Worm (Caenorhabditis elegans) whole organism, young adult: ENCODE measurements around the gene F26F12.4.

Experiments
- B0035.1 ChIP-seq: sonication (generic microtip); optimal IDR thresholded peaks from 2 replicates; lab custom pipeline; 2016; ENCODE audit warnings: missing genetic modification characterization, mild to moderate bottlenecking, missing compliant biosample characterization, missing genotype, missing genetic modification reagents
- F37B4.10 ChIP-seq: fragments of 200-800 bp; sonication (Bioruptor generic); IDR thresholded peaks from 2 replicates; pipeline ENCODE4 v1.3.6; 2022; ENCODE audit warnings: missing genetic modification characterization, missing compliant biosample characterization
- K11D2.4 ChIP-seq: fragments of 200-800 bp; sonication (Bioruptor generic); IDR thresholded peaks from 2 replicates; pipeline ENCODE4 v1.3.6; 2022; ENCODE audit warnings: missing genetic modification reagents, missing genetic modification characterization, missing compliant biosample characterization
- K12H6.12 ChIP-seq: fragments of 200-800 bp; sonication (Bioruptor generic); optimal IDR thresholded peaks from 2 replicates; lab custom pipeline; 2018; ENCODE audit warnings: mild to moderate bottlenecking, missing genetic modification characterization, missing compliant biosample characterization
- Y53G8AR.9 ChIP-seq: fragments of 200-800 bp; sonication (Bioruptor generic); conservative IDR thresholded peaks from 2 replicates; pipeline ENCODE4 v1.3.6; 2022; ENCODE audit warnings: missing genetic modification reagents, missing genetic modification characterization, missing compliant biosample characterization
- Y56A3A.18 ChIP-seq: fragments of 200-800 bp; sonication (Bioruptor generic); IDR thresholded peaks from 2 replicates; pipeline ENCODE4 v1.3.6; 2022; ENCODE audit warnings: missing genetic modification reagents, missing genetic modification characterization, missing compliant biosample characterization
- Y67H2A.10 ChIP-seq: fragments of 200-800 bp; sonication (Bioruptor generic); conservative IDR thresholded peaks from 2 replicates; pipeline ENCODE4 v1.3.6; 2022; ENCODE audit warnings: missing genetic modification reagents, missing genetic modification characterization, missing compliant biosample characterization
- Y79H2A.3 ChIP-seq: fragments of 200-800 bp; sonication (Bioruptor generic); conservative IDR thresholded peaks from 2 replicates; pipeline ENCODE4 v1.3.6; 2022; ENCODE audit warnings: missing genetic modification reagents, missing genetic modification characterization, missing compliant biosample characterization
- atf-7 ChIP-seq: sonication (generic microtip); optimal IDR thresholded peaks from 2 replicates; lab custom pipeline; 2017; ENCODE audit warnings: mild to moderate bottlenecking, missing genetic modification characterization, missing compliant biosample characterization
- attf-3 ChIP-seq: fragments of 200-800 bp; sonication (Bioruptor generic); conservative IDR thresholded peaks from 2 replicates; pipeline ENCODE4 v1.3.6; 2022; ENCODE audit warnings: missing genetic modification reagents, missing genetic modification characterization, missing compliant biosample characterization
- attf-5 ChIP-seq: fragments of 200-800 bp; sonication (Bioruptor generic); optimal IDR thresholded peaks from 2 replicates; lab custom pipeline; 2018; ENCODE audit warnings: mild to moderate bottlenecking, missing genetic modification characterization, missing compliant biosample characterization
- ccch-3 ChIP-seq: fragments of 200-800 bp; sonication (Bioruptor generic); optimal IDR thresholded peaks from 2 replicates; lab custom pipeline; 2018; ENCODE audit warnings: mild to moderate bottlenecking, missing genetic modification characterization, missing compliant biosample characterization
- cebp-2 ChIP-seq: fragments of 200-800 bp; sonication (Bioruptor generic); IDR thresholded peaks from 2 replicates; pipeline ENCODE4 v1.3.6; 2022; ENCODE audit warnings: missing genetic modification characterization, missing compliant biosample characterization
- ceh-27 ChIP-seq: fragments of 200-800 bp; sonication (Bioruptor generic); optimal IDR thresholded peaks from 2 replicates; lab custom pipeline; 2018; ENCODE audit warnings: mild to moderate bottlenecking, missing genetic modification characterization, moderate library complexity, missing compliant biosample characterization
- chd-7 ChIP-seq: sonication (generic microtip); optimal IDR thresholded peaks from 2 replicates; lab custom pipeline; 2016; ENCODE audit warnings: mild to moderate bottlenecking, missing genetic modification characterization, moderate library complexity, missing compliant biosample characterization
- egrh-3 ChIP-seq: fragments of 200-800 bp; sonication (Bioruptor generic); IDR thresholded peaks from 2 replicates; pipeline ENCODE4 v1.3.6; 2022; ENCODE audit warnings: missing genetic modification reagents, missing genetic modification characterization, missing compliant biosample characterization
- ekl-4 ChIP-seq: fragments of 200-800 bp; sonication (Bioruptor generic); IDR thresholded peaks from 2 replicates; pipeline ENCODE4 v1.3.6; 2022; ENCODE audit warnings: missing genetic modification reagents, missing genetic modification characterization, missing compliant biosample characterization
- ets-4 ChIP-seq: fragments of 200-800 bp; sonication (Bioruptor generic); optimal IDR thresholded peaks from 2 replicates; lab custom pipeline; 2018; ENCODE audit warnings: mild to moderate bottlenecking, missing genetic modification characterization, missing compliant biosample characterization
- hlh-26 ChIP-seq: fragments of 200-800 bp; sonication (Bioruptor generic); conservative IDR thresholded peaks from 2 replicates; pipeline ENCODE4 v1.3.6; 2022; ENCODE audit warnings: missing genetic modification reagents, missing genetic modification characterization, missing compliant biosample characterization
- hmg-1.2 ChIP-seq: fragments of 200-800 bp; sonication (Bioruptor generic); IDR thresholded peaks from 2 replicates; pipeline ENCODE4 v1.3.6; 2022; ENCODE audit warnings: missing genetic modification reagents, missing genetic modification characterization, missing compliant biosample characterization
- hmg-20 ChIP-seq: fragments of 200-800 bp; sonication (Bioruptor generic); IDR thresholded peaks from 2 replicates; pipeline ENCODE4 v1.3.6; 2022; ENCODE audit warnings: missing genetic modification reagents, missing genetic modification characterization, missing compliant biosample characterization
- lag-1 ChIP-seq: fragments of 200-800 bp; sonication (Bioruptor generic); IDR thresholded peaks from 2 replicates; pipeline ENCODE4 v1.3.6; 2022; ENCODE audit warnings: missing genetic modification reagents, missing genetic modification characterization, missing compliant biosample characterization
- lin-26 ChIP-seq: fragments of 200-800 bp; sonication (Bioruptor generic); IDR thresholded peaks from 2 replicates; pipeline ENCODE4 v1.3.6; 2022; ENCODE audit warnings: missing genetic modification reagents, missing genetic modification characterization, missing compliant biosample characterization
- lin-35 ChIP-seq, 3 experiments: fragments of 150-350 bp in 2 of 3; sonication (generic microtip) in 1 of 3; optimal IDR thresholded peaks; 2 replicates each; lab custom pipeline; 2014 to 2018; ENCODE audit warnings: missing biosample characterization in 3 of 3, missing genetic modification characterization in 3 of 3, missing genetic modification reagents in 3 of 3
- lin-40 ChIP-seq: sonication (generic microtip); optimal IDR thresholded peaks from 2 replicates; lab custom pipeline; 2016; ENCODE audit warnings: missing genetic modification characterization, mild to moderate bottlenecking, missing compliant biosample characterization, missing genotype, missing genetic modification reagents
- madf-10 ChIP-seq: sonication (generic microtip); optimal IDR thresholded peaks from 2 replicates; lab custom pipeline; 2016; ENCODE audit warnings: mild to moderate bottlenecking, missing genetic modification characterization, missing compliant biosample characterization
- madf-3 ChIP-seq: fragments of 200-800 bp; sonication (Bioruptor generic); IDR thresholded peaks from 2 replicates; pipeline ENCODE4 v1.3.6; 2022; ENCODE audit warnings: missing genetic modification reagents, missing genetic modification characterization, missing compliant biosample characterization
- madf-8 ChIP-seq: fragments of 200-800 bp; sonication (Bioruptor generic); conservative IDR thresholded peaks from 2 replicates; pipeline ENCODE4 v1.3.6; 2022; ENCODE audit warnings: missing genetic modification reagents, missing genetic modification characterization, missing compliant biosample characterization
- mcd-1 ChIP-seq: fragments of 200-800 bp; sonication (Bioruptor generic); IDR thresholded peaks from 2 replicates; pipeline ENCODE4 v1.3.6; 2022; ENCODE audit warnings: missing genetic modification reagents, missing genetic modification characterization, missing compliant biosample characterization
- mes-4 ChIP-seq: sonication (generic microtip); optimal IDR thresholded peaks from 2 replicates; lab custom pipeline; 2016; ENCODE audit warnings: missing genotype, missing genetic modification characterization, missing compliant biosample characterization
- nfyb-1 ChIP-seq: fragments of 200-800 bp; sonication (Bioruptor generic); IDR thresholded peaks from 2 replicates; pipeline ENCODE4 v1.3.6; 2022; ENCODE audit warnings: missing genetic modification reagents, missing genetic modification characterization, missing compliant biosample characterization
- nhr-27 ChIP-seq: fragments of 200-800 bp; sonication (Bioruptor generic); optimal IDR thresholded peaks from 2 replicates; lab custom pipeline; 2018; ENCODE audit warnings: mild to moderate bottlenecking, missing genetic modification characterization, moderate library complexity, missing compliant biosample characterization
- nhr-80 ChIP-seq: sonication (generic microtip); optimal IDR thresholded peaks from 2 replicates; lab custom pipeline; 2016; ENCODE audit warnings: missing genetic modification characterization, missing compliant biosample characterization
- nhr-90 ChIP-seq: sonication (generic microtip); optimal IDR thresholded peaks from 2 replicates; lab custom pipeline; 2016; ENCODE audit warnings: missing genotype, mild to moderate bottlenecking, missing genetic modification characterization, missing compliant biosample characterization
- pbrm-1 ChIP-seq: fragments of 200-800 bp; sonication (Bioruptor generic); IDR thresholded peaks from 2 replicates; pipeline ENCODE4 v1.3.6; 2022; ENCODE audit warnings: missing genetic modification reagents, missing genetic modification characterization, missing compliant biosample characterization
- rcor-1 ChIP-seq: fragments of 200-800 bp; sonication (Bioruptor generic); IDR thresholded peaks from 2 replicates; pipeline ENCODE4 v1.3.6; 2022; ENCODE audit warnings: missing genetic modification reagents, missing genetic modification characterization, missing compliant biosample characterization
- repo-1 ChIP-seq: sonication (generic microtip); optimal IDR thresholded peaks from 2 replicates; lab custom pipeline; 2017; ENCODE audit warnings: mild to moderate bottlenecking, missing genetic modification characterization, missing compliant biosample characterization
- somi-1 ChIP-seq: fragments of 200-800 bp; sonication (Bioruptor generic); optimal IDR thresholded peaks from 2 replicates; lab custom pipeline; 2018; ENCODE audit warnings: mild to moderate bottlenecking, missing genetic modification characterization, missing compliant biosample characterization
- tbx-9 ChIP-seq: sonication (generic microtip); optimal IDR thresholded peaks from 2 replicates; lab custom pipeline; 2016; ENCODE audit warnings: borderline replicate concordance, missing genetic modification characterization, inconsistent platforms, missing compliant biosample characterization
- zfh-2 ChIP-seq: fragments of 200-800 bp; sonication (Bioruptor generic); conservative IDR thresholded peaks from 2 replicates; pipeline ENCODE4 v1.3.6; 2022; ENCODE audit warnings: missing genetic modification reagents, missing genetic modification characterization, missing compliant biosample characterization
- ztf-18 ChIP-seq: sonication (generic microtip); optimal IDR thresholded peaks from 2 replicates; lab custom pipeline; 2016; ENCODE audit warnings: missing genotype, mild to moderate bottlenecking, missing genetic modification characterization, missing compliant biosample characterization
- ztf-25 ChIP-seq: fragments of 200-800 bp; sonication (Bioruptor generic); IDR thresholded peaks from 2 replicates; pipeline ENCODE4 v1.3.6; 2022; ENCODE audit warnings: missing genetic modification reagents, missing genetic modification characterization, missing compliant biosample characterization
- ztf-28 ChIP-seq: fragments of 200-800 bp; sonication (Bioruptor generic); IDR thresholded peaks from 2 replicates; pipeline ENCODE4 v1.3.6; 2022; ENCODE audit warnings: missing genetic modification reagents, missing genetic modification characterization, missing compliant biosample characterization
- ztf-3 ChIP-seq: fragments of 200-800 bp; sonication (Bioruptor generic); optimal IDR thresholded peaks from 2 replicates; lab custom pipeline; 2018; ENCODE audit warnings: mild to moderate bottlenecking, missing genetic modification characterization, missing compliant biosample characterization
- ztf-6 ChIP-seq: fragments of 200-800 bp; sonication (Bioruptor generic); IDR thresholded peaks from 2 replicates; pipeline ENCODE4 v1.3.6; 2022; ENCODE audit warnings: missing genetic modification reagents, missing genetic modification characterization, missing compliant biosample characterization

Gene F26F12.4

ce11 chrV:5844349-5844760 is 24.8 kb downstream of the F26F12.4 start (continued):
- TF ChIP-seq K12H6.12 (peak; percentile 17), lin-26 (GFP tag; lab: Robert Waterston, UW) (peak; percentile 52; the same call in 1 of the 2 replicates), attf-3 (no peak), nfyb-1 (GFP tag; lab: Robert Waterston, UW) (peak; percentile 70), B0035.1 (tag; lab: Kevin White, UChicago) (no peak), hmg-1.2 (GFP tag; lab: Robert Waterston, UW) (peak; percentile 20; the same call in 1 of the 2 replicates), lin-40 (tag; lab: Kevin White, UChicago) (peak; percentile 74), ceh-27 (GFP tag; lab: Kevin White, UChicago) (peak; percentile 58), chd-7 (tag; lab: Kevin White, UChicago) (peak; percentile 51), pbrm-1 (GFP tag; lab: Robert Waterston, UW) (0 out of 2 replicates have a peak, but pooled peaks have one; percentile 48), hmg-20 (GFP tag; lab: Robert Waterston, UW) (no peak), Y56A3A.18 (GFP tag; lab: Robert Waterston, UW) (no peak), nhr-27 (tag; lab: Kevin White, UChicago) (no peak), mes-4 (tag; lab: Kevin White, UChicago) (no peak), rcor-1 (peak; percentile 49; the same call in 1 of the 2 replicates), atf-7 (peak; percentile 64), madf-8 (GFP tag; lab: Robert Waterston, UW) (no peak), madf-3 (0 out of 2 replicates have a peak, but pooled peaks have one; percentile 10), somi-1 (peak; percentile 78), attf-5 (GFP tag; lab: Kevin White, UChicago) (peak; percentile 36), hlh-26 (GFP tag; lab: Robert Waterston, UW) (no peak), K11D2.4 (peak; percentile 82), ccch-3 (no peak), nhr-80 (tag; lab: Kevin White, UChicago) (peak; percentile 17), F37B4.10 (GFP tag; lab: Robert Waterston, UW) (no peak), nhr-90 (tag; lab: Kevin White, UChicago) (no peak), tbx-9 (tag; lab: Kevin White, UChicago) (no peak)

- TF ChIP-seq madf-10 (tag; lab: Kevin White, UChicago): peak; percentile 40
- TF ChIP-seq ztf-3 (GFP tag; lab: Kevin White, UChicago): no peak
- no peak for TF ChIP-seq lin-26 (GFP tag; lab: Robert Waterston, UW)
- peak; percentile 6 for TF ChIP-seq repo-1 (tag; lab: Kevin White, UChicago)
- peak; percentile 21 for TF ChIP-seq ztf-18 (tag; lab: Kevin White, UChicago)
- TF ChIP-seq Y79H2A.3 (GFP tag; lab: Robert Waterston, UW): peak; percentile 38; the same call in 1 of the 2 replicates
- peak; percentile 95 for TF ChIP-seq zfh-2
- TF ChIP-seq egrh-3 (GFP tag; lab: Robert Waterston, UW): peak; percentile 78; the same call in 1 of the 2 replicates
- no peak for TF ChIP-seq ztf-6 (GFP tag; lab: Robert Waterston, UW)
- TF ChIP-seq lin-35 (GFP tag; optimal IDR thresholded peaks at IDR 0.05; lab: Kevin White, UChicago): peak in 1 of 3 experiments; percentile 4
- 0 out of 2 replicates have a peak, but pooled peaks have one; percentile 14 for TF ChIP-seq madf-8 (GFP tag; lab: Robert Waterston, UW)
- 0 out of 2 replicates have a peak, but pooled peaks have one; percentile 88 for TF ChIP-seq F37B4.10 (GFP tag; lab: Robert Waterston, UW)
- TF ChIP-seq lag-1: 0 out of 2 replicates have a peak, but pooled peaks have one; percentile 31
- no peak; the same call in 1 of the 2 replicates for TF ChIP-seq Y67H2A.10 (GFP tag; lab: Robert Waterston, UW)
- 0 out of 2 replicates have a peak, but pooled peaks have one; percentile 30 for TF ChIP-seq cebp-2 (GFP tag; lab: Robert Waterston, UW)
- no peak; the same call in 1 of the 2 replicates for TF ChIP-seq ekl-4
- 0 out of 2 replicates have a peak, but pooled peaks have one; percentile 77 for TF ChIP-seq ztf-28 (GFP tag; lab: Robert Waterston, UW)
- no peak for TF ChIP-seq ztf-25 (GFP tag; lab: Robert Waterston, UW)
- peak; percentile 17; the same call in 1 of the 2 replicates for TF ChIP-seq mcd-1
- peak; percentile 67; the same call in 1 of the 2 replicates for TF ChIP-seq Y53G8AR.9 (GFP tag; lab: Robert Waterston, UW)
- no peak for TF ChIP-seq ets-4 (GFP tag; lab: Kevin White, UChicago)
Measured at ce11 chrV:5843415-5844337, 25.5 kb downstream of the F26F12.4 start.
